Fruit fly (Drosophila melanogaster): Measurements from ENCODE around the gene CG46448.

Gene CG46448

dm6 chr2L:2426444-2427188 lies 35.2 kb downstream of the CG46448 start (continued):
- no peak for TF ChIP-seq chinmo (GFP tag; IDR thresholded peaks at IDR 0.05; ENCODE audit: partially characterized antibody)
- TF ChIP-seq ATbp (GFP tag; optimal IDR thresholded peaks at IDR 0.05), result peak; percentile 68
- TF ChIP-seq Xrp1 (GFP tag; IDR thresholded peaks at IDR 0.05), result peak; percentile 55; the same call in 1 of the 2 replicates
- TF ChIP-seq ab (GFP tag; optimal IDR thresholded peaks at IDR 0.05), result no peak
- TF ChIP-seq slou (GFP tag; optimal IDR thresholded peaks at IDR 0.05), result no peak
- peak; percentile 77 for TF ChIP-seq vvl (GFP tag; IDR thresholded peaks at IDR 0.05)
- no peak for TF ChIP-seq ash1 (GFP tag; optimal IDR thresholded peaks at IDR 0.05)
- TF ChIP-seq Vsx1 (GFP tag; optimal IDR thresholded peaks at IDR 0.05), result no peak
- TF ChIP-seq dmrt11E (tag; optimal IDR thresholded peaks at IDR 0.05), result no peak
- peak; percentile 66 for TF ChIP-seq CG31441 (GFP tag; IDR thresholded peaks at IDR 0.05)
- TF ChIP-seq CG1233 (GFP tag; optimal IDR thresholded peaks at IDR 0.05), result no peak
- TF ChIP-seq CG32767 (GFP tag; IDR thresholded peaks at IDR 0.05), result no peak
- no peak for TF ChIP-seq gcm (GFP tag; optimal IDR thresholded peaks at IDR 0.05)
- TF ChIP-seq NK7.1 (GFP tag; optimal IDR thresholded peaks at IDR 0.05), result peak; percentile 12
- peak; percentile 62 for TF ChIP-seq CG2678 (tag; optimal IDR thresholded peaks at IDR 0.05)
- no peak for TF ChIP-seq sim (GFP tag; IDR thresholded peaks at IDR 0.05)
- no peak for TF ChIP-seq CG14965 (GFP tag; optimal IDR thresholded peaks at IDR 0.05; ENCODE audit: borderline replicate concordance)
- peak; percentile 42 for TF ChIP-seq CG10979 (tag; optimal IDR thresholded peaks at IDR 0.05)
- TF ChIP-seq PHDP (tag; optimal IDR thresholded peaks at IDR 0.05), result peak; percentile 39
- TF ChIP-seq rib (GFP tag; IDR thresholded peaks at IDR 0.05), result no peak
- TF ChIP-seq cg (GFP tag; optimal IDR thresholded peaks at IDR 0.05), result no peak
- peak; percentile 42; the same call in 1 of the 2 replicates for TF ChIP-seq CG10366 (GFP tag; IDR thresholded peaks at IDR 0.05)
- peak; percentile 43 for TF ChIP-seq NfI (GFP tag; optimal IDR thresholded peaks at IDR 0.05)
- no peak for TF ChIP-seq CG14860 (GFP tag; IDR thresholded peaks at IDR 0.05; ENCODE audit: partially characterized antibody)
- no peak for TF ChIP-seq Lhr (GFP tag; optimal IDR thresholded peaks at IDR 0.05)
- no peak for TF ChIP-seq z (GFP tag; IDR thresholded peaks at IDR 0.05)
- TF ChIP-seq sug (tag; optimal IDR thresholded peaks at IDR 0.05), result no peak
- peak; percentile 34; the same call in 2 of the 3 replicates for TF ChIP-seq tgo (GFP tag; IDR thresholded peaks at IDR 0.05)
- no peak for TF ChIP-seq Gsc (GFP tag; IDR thresholded peaks at IDR 0.05)
- TF ChIP-seq Adf1 (GFP tag; IDR thresholded peaks at IDR 0.05), result no peak
- TF ChIP-seq Drgx (GFP tag; IDR thresholded peaks at IDR 0.05), result peak; percentile 90
- no peak for TF ChIP-seq Trl (optimal IDR thresholded peaks at IDR 0.05)
- TF ChIP-seq Trl (GFP tag; optimal IDR thresholded peaks at IDR 0.05), result peak; percentile 38
- TF ChIP-seq HLH54F (GFP tag; optimal IDR thresholded peaks at IDR 0.05), result peak; percentile 9
- no peak for TF ChIP-seq zen (tag; optimal IDR thresholded peaks at IDR 0.05)
- TF ChIP-seq ara (GFP tag; IDR thresholded peaks at IDR 0.05), result 0 out of 2 replicates have a peak, but pooled peaks have one; percentile 17
- no peak for TF ChIP-seq CTCF (GFP tag; optimal IDR thresholded peaks at IDR 0.05)
- TF ChIP-seq wdn (GFP tag; IDR thresholded peaks at IDR 0.05), result no peak
- no peak for TF ChIP-seq vnd (GFP tag; IDR thresholded peaks at IDR 0.05; ENCODE audit: partially characterized antibody)
- no peak for TF ChIP-seq CG6654 (GFP tag; optimal IDR thresholded peaks at IDR 0.05)
- peak; percentile 60 for TF ChIP-seq CG8089 (GFP tag; optimal IDR thresholded peaks at IDR 0.05)
- TF ChIP-seq CG17186 (GFP tag; optimal IDR thresholded peaks at IDR 0.05), result no peak
- TF ChIP-seq CG17829 (tag; optimal IDR thresholded peaks at IDR 0.05), result peak; percentile 17
- TF ChIP-seq nerfin-2 (GFP tag; IDR thresholded peaks at IDR 0.05; ENCODE audit: partially characterized antibody), result no peak
- no peak for TF ChIP-seq sens-2 (GFP tag; IDR thresholded peaks at IDR 0.05)
- TF ChIP-seq twi (tag; optimal IDR thresholded peaks at IDR 0.05), result no peak
- no peak for TF ChIP-seq br (optimal IDR thresholded peaks at IDR 0.05)
- TF ChIP-seq CG6254 (GFP tag; optimal IDR thresholded peaks at IDR 0.05), result no peak
- no peak for TF ChIP-seq D (optimal IDR thresholded peaks at IDR 0.05)
- TF ChIP-seq D (GFP tag; optimal IDR thresholded peaks at IDR 0.05), result peak; percentile 9
- TF ChIP-seq CG30403 (GFP tag; optimal IDR thresholded peaks at IDR 0.05), result peak; percentile 66

All from whole organism, embryonic.